Worm (Caenorhabditis elegans): ENCODE data around the gene Y47D7A.3.

DNA sequence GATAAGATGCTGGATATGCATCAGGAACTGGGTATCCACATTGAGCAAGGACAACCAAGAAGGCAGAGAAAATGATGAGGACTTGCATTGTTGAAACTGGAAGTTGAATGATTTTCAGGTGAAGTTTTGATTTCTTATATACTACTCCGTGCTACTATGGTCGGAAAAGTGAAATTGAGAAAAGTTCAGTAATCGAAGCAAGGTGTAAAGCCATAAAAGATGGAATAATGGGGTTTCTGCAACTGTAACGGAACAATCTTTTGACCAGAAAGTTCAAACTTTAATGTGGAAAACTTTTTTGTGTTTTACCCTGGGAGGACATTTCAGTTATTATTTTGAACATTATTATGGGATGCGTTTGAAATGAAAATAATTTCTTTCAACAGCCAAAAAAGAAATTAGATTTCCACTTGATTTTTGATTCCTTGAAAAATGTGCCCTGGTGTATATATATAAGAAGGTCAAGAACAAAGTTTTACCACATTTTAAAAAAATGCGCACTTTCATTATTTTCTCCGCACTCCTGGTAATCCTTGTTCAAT, 13.2 kb downstream of the Y47D7A.3 start, which contains the start of the genes Y47D7A.9 and Y47D7A.19:
- no peak for TF ChIP-seq dao-5 (tag; optimal IDR thresholded peaks at IDR 0.05)
- no peak for TF ChIP-seq him-1 (tag; optimal IDR thresholded peaks at IDR 0.05)
- no peak for TF ChIP-seq W03F9.2 (tag; optimal IDR thresholded peaks at IDR 0.05)
